Worm (Caenorhabditis elegans): Measurements from ENCODE around the gene K04C2.3.

Gene K04C2.3

DNA sequence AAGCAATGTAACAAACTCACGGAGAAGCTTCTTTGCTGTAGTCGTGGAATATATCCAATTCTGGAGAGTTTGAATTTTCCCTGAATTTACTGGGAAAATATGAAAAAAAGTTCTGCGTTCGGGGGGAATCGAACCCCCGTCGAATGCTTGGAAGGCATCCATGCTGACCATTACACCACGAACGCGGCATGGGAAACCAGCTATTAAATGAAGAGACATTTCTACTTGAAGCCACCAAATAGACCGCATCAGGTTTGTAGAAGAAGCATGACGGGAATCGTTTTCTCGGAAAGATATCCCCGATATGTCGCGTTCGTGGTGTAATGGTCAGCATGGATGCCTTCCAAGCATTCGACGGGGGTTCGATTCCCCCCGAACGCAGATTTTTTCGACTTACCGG, 15.6 kb downstream of the K04C2.3 start (continued):
- peak; percentile 78 for TF ChIP-seq lin-38 (GFP tag; IDR thresholded peaks at IDR 0.05)
- peak; percentile 45 for TF ChIP-seq nhr-48 (tag; optimal IDR thresholded peaks at IDR 0.05)
- no peak for TF ChIP-seq R02D3.7 (tag; optimal IDR thresholded peaks at IDR 0.05)
- no peak for TF ChIP-seq zip-11 (GFP tag; IDR thresholded peaks at IDR 0.05)
- peak; percentile 18 for TF ChIP-seq F37D6.2 (tag; optimal IDR thresholded peaks at IDR 0.05)
- no peak for TF ChIP-seq lin-39 (tag; optimal IDR thresholded peaks at IDR 0.05)
- no peak for TF ChIP-seq nhr-11 (tag; optimal IDR thresholded peaks at IDR 0.05)
- TF ChIP-seq fos-1 (tag; optimal IDR thresholded peaks at IDR 0.05) = no peak
- peak; percentile 77 for TF ChIP-seq snpc-1.2 (GFP tag; IDR thresholded peaks at IDR 0.05)
- peak; percentile 63 for TF ChIP-seq mxl-3 (GFP tag; optimal IDR thresholded peaks at IDR 0.05)
- no peak for TF ChIP-seq ztf-11 (tag; optimal IDR thresholded peaks at IDR 0.05)
- peak in 1 of 2 experiments; percentile 7 for TF ChIP-seq unc-62 (GFP tag; optimal IDR thresholded peaks at IDR 0.05 in 1 of 2)
- TF ChIP-seq unc-62 (tag; optimal IDR thresholded peaks at IDR 0.05) = no peak
- TF ChIP-seq madf-5 (GFP tag; IDR thresholded peaks at IDR 0.05) = peak; percentile 28 to 86; a peak in 2 of 4 replicates
- no peak for TF ChIP-seq gei-8 (GFP tag; optimal IDR thresholded peaks at IDR 0.05)
- TF ChIP-seq attf-4 (tag; optimal IDR thresholded peaks at IDR 0.05) = no peak
- TF ChIP-seq zag-1 (tag; optimal IDR thresholded peaks at IDR 0.05) = no peak
- peak; percentile 29 for TF ChIP-seq hlh-11 (tag; optimal IDR thresholded peaks at IDR 0.05)
- no peak for TF ChIP-seq nhr-111 (GFP tag; optimal IDR thresholded peaks at IDR 0.05)
- no peak for TF ChIP-seq ceh-82 (tag; optimal IDR thresholded peaks at IDR 0.05)
- 0 out of 2 replicates have a peak, but pooled peaks have one; percentile 25 for TF ChIP-seq lin-29 (GFP tag; IDR thresholded peaks at IDR 0.05)
- no peak for TF ChIP-seq daf-12 (tag; optimal IDR thresholded peaks at IDR 0.05)
- TF ChIP-seq php-3 (GFP tag; IDR thresholded peaks at IDR 0.05) = no peak
- TF ChIP-seq ztf-7 (tag; optimal IDR thresholded peaks at IDR 0.05) = no peak
- TF ChIP-seq mes-2 (tag; optimal IDR thresholded peaks at IDR 0.05; ENCODE audit: poor library complexity, severe bottlenecking) = peak; percentile 60
- no peak for TF ChIP-seq fkh-10 (GFP tag; optimal IDR thresholded peaks at IDR 0.05)
- no peak for TF ChIP-seq spr-1 (tag; optimal IDR thresholded peaks at IDR 0.05)
- TF ChIP-seq dmd-6 (GFP tag; IDR thresholded peaks at IDR 0.05) = 0 out of 2 replicates have a peak, but pooled peaks have one; percentile 43
- no peak for TF ChIP-seq lin-15B (tag; optimal IDR thresholded peaks at IDR 0.05)
- peak; percentile 76; the same call in 1 of the 2 replicates for TF ChIP-seq daf-19 (GFP tag; conservative IDR thresholded peaks at IDR 0.05)
- no peak; the same call in 1 of the 2 replicates for TF ChIP-seq nhr-42 (GFP tag; IDR thresholded peaks at IDR 0.05)
- no peak for TF ChIP-seq ceh-28 (tag; optimal IDR thresholded peaks at IDR 0.05)
- TF ChIP-seq daf-16 (GFP tag; optimal IDR thresholded peaks at IDR 0.05) = peak; percentile 23 to 36
- TF ChIP-seq daf-16 (tag; optimal IDR thresholded peaks at IDR 0.05) = peak; percentile 32
- peak in 1 of 2 experiments; percentile 48 for TF ChIP-seq lsy-2 (tag; optimal IDR thresholded peaks at IDR 0.05)
- TF ChIP-seq F26F4.8 (GFP tag; conservative IDR thresholded peaks at IDR 0.05) = peak; percentile 73
- TF ChIP-seq tag-97 (GFP tag; IDR thresholded peaks at IDR 0.05) = no peak
- peak; percentile 77 for TF ChIP-seq tra-1 (GFP tag; IDR thresholded peaks at IDR 0.05)
- TF ChIP-seq nhr-237 (tag; optimal IDR thresholded peaks at IDR 0.05) = no peak
- TF ChIP-seq dve-1 (tag; optimal IDR thresholded peaks at IDR 0.05; ENCODE audit: insufficient read depth) = peak; percentile 43
- 0 out of 2 replicates have a peak, but pooled peaks have one; percentile 26 for TF ChIP-seq zfp-3 (GFP tag; conservative IDR thresholded peaks at IDR 0.05)
- TF ChIP-seq ama-1 (optimal IDR thresholded peaks at IDR 0.05) = no peak
- peak; percentile 79; the same call in 1 of the 2 replicates for TF ChIP-seq Y105C5A.15 (GFP tag; IDR thresholded peaks at IDR 0.05)
- peak; percentile 46 for TF ChIP-seq lin-13 (GFP tag; optimal IDR thresholded peaks at IDR 0.05)
- no peak for TF ChIP-seq jun-1 (tag; optimal IDR thresholded peaks at IDR 0.05)
- peak; percentile 66; the same call in 1 of the 2 replicates for TF ChIP-seq pha-4 (GFP tag; IDR thresholded peaks at IDR 0.05)
- no peak for TF ChIP-seq pha-4 (tag; optimal IDR thresholded peaks at IDR 0.05)
- 0 out of 2 replicates have a peak, but pooled peaks have one; percentile 36 for TF ChIP-seq saeg-2 (GFP tag; IDR thresholded peaks at IDR 0.05)
- peak; percentile 10 for TF ChIP-seq lir-3 (tag; optimal IDR thresholded peaks at IDR 0.05)
- TF ChIP-seq F49E8.2 (tag; optimal IDR thresholded peaks at IDR 0.05; ENCODE audit: borderline replicate concordance) = peak; percentile 33
- no peak for TF ChIP-seq D1046.2 (GFP tag; IDR thresholded peaks at IDR 0.05)
- no peak for TF ChIP-seq T20F7.1 (GFP tag; optimal IDR thresholded peaks at IDR 0.05)
